Worm (Caenorhabditis elegans) whole organism, early embryonic: ENCODE measurements around the gene F56D6.13.

Experiments
- B0310.2 ChIP-seq: sonication (generic microtip); optimal IDR thresholded peaks from 2 replicates; lab custom pipeline; 2016; ENCODE audit warnings: mild to moderate bottlenecking, missing genetic modification characterization, missing compliant biosample characterization
- F13C5.2 ChIP-seq: sonication (generic microtip); optimal IDR thresholded peaks from 2 replicates; lab custom pipeline; 2017; ENCODE audit warnings: mild to moderate bottlenecking, missing genetic modification characterization, inconsistent platforms, missing compliant biosample characterization
- aly-1 ChIP-seq: sonication (generic microtip); optimal IDR thresholded peaks from 2 replicates; lab custom pipeline; 2016; ENCODE audit warnings: missing genetic modification characterization, missing compliant biosample characterization
- ama-1 ChIP-seq: fragments of 150-350 bp; optimal IDR thresholded peaks from 2 replicates; lab custom pipeline; 2014
- ceh-13 ChIP-seq: fragments of 200-800 bp; sonication (Bioruptor generic); optimal IDR thresholded peaks from 2 replicates; lab custom pipeline; 2018; ENCODE audit warnings: mild to moderate bottlenecking, missing genetic modification characterization, missing compliant biosample characterization
- ceh-36 ChIP-seq: sonication (generic microtip); optimal IDR thresholded peaks from 2 replicates; lab custom pipeline; 2016; ENCODE audit warnings: missing genetic modification characterization, inconsistent platforms, missing compliant biosample characterization
- ets-7 ChIP-seq: sonication (generic microtip); optimal IDR thresholded peaks from 2 replicates; lab custom pipeline; 2016; ENCODE audit warnings: missing genotype, missing genetic modification characterization, missing compliant biosample characterization
- flt-1 ChIP-seq: fragments of 200-800 bp; sonication (Bioruptor generic); IDR thresholded peaks from 2 replicates; pipeline ENCODE4 v1.3.6; 2022; ENCODE audit warnings: missing genetic modification characterization, missing compliant biosample characterization
- hmbx-1 ChIP-seq: sonication (generic microtip); optimal IDR thresholded peaks from 2 replicates; lab custom pipeline; 2016; ENCODE audit warnings: mild to moderate bottlenecking, missing genetic modification characterization, missing compliant biosample characterization
- hmg-4 ChIP-seq: fragments of 200-800 bp; sonication (Bioruptor generic); optimal IDR thresholded peaks from 2 replicates; lab custom pipeline; 2018; ENCODE audit warnings: mild to moderate bottlenecking, missing genetic modification characterization, missing compliant biosample characterization
- hnd-1 ChIP-seq: sonication (generic microtip); optimal IDR thresholded peaks from 2 replicates; lab custom pipeline; 2016; ENCODE audit warnings: missing genetic modification characterization, missing compliant biosample characterization
- pes-1 ChIP-seq: fragments of 200-800 bp; sonication (Bioruptor generic); IDR thresholded peaks from 2 replicates; pipeline ENCODE4 v1.3.6; 2022; ENCODE audit warnings: missing genetic modification reagents, missing genetic modification characterization, missing compliant biosample characterization
- scrt-1 ChIP-seq: fragments of 200-800 bp; sonication (Bioruptor generic); IDR thresholded peaks from 2 replicates; pipeline ENCODE4 v1.3.6; 2022; ENCODE audit warnings: missing genetic modification characterization, missing compliant biosample characterization
- sea-1 ChIP-seq: fragments of 200-800 bp; sonication (Bioruptor generic); conservative IDR thresholded peaks from 2 replicates; pipeline ENCODE4 v1.3.6; 2022; ENCODE audit warnings: missing genetic modification characterization, missing compliant biosample characterization
- tbx-11 ChIP-seq: fragments of 200-800 bp; sonication (Bioruptor generic); IDR thresholded peaks from 2 replicates; pipeline ENCODE4 v1.3.6; 2022; ENCODE audit warnings: missing genetic modification characterization, missing compliant biosample characterization
- tbx-37 ChIP-seq: fragments of 200-800 bp; sonication (Bioruptor generic); conservative IDR thresholded peaks from 2 replicates; pipeline ENCODE4 v1.3.6; 2022; ENCODE audit warnings: missing genetic modification reagents, missing genetic modification characterization, missing compliant biosample characterization
- tra-4 ChIP-seq: sonication (generic microtip); optimal IDR thresholded peaks from 2 replicates; lab custom pipeline; 2017; ENCODE audit warnings: missing genetic modification characterization, missing compliant biosample characterization

The F56D6.13 gene

ce11 chrIV:3909114-3909513, at the start of gene F56D6.13:
TSS of gene F56D6.13 (plus strand) at chrIV:3909414.
- TF ChIP-seq ceh-36 (tag; lab: Kevin White, UChicago) (no peak), B0310.2 (no peak), hnd-1 (tag; lab: Kevin White, UChicago) (no peak), pes-1 (GFP tag; lab: Robert Waterston, UW) (no peak), hmg-4 (GFP tag; lab: Kevin White, UChicago) (no peak), sea-1 (GFP tag; lab: Robert Waterston, UW) (no peak)

DNA sequence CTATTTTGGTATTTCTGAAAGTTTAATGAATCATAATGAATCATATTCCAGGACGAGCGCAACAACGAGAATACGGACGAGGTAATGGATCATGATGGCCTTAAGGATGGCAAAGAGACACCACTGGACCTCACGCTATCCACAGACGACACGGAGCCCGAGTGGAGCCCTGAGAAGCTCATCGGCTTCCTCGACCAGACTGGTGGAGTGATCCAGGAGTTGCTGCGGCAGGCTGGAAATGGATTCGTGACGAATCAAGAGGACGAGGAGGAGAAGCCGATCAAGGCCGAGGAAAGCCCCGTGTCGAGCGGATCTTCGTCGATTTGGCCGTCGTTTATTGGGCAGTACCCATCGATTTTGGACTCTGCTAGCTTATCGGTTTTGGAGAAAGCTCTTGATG, 49.7 kb upstream of the F56D6.13 start:
- TF ChIP-seq tbx-11 (GFP tag; lab: Robert Waterston, UW) (no peak), hnd-1 (tag; lab: Kevin White, UChicago) (no peak), hmg-4 (GFP tag; lab: Kevin White, UChicago) (no peak), tra-4 (tag; lab: Kevin White, UChicago) (no peak), ceh-13 (GFP tag; lab: Kevin White, UChicago) (no peak), tbx-37 (GFP tag; lab: Robert Waterston, UW) (no peak), aly-1 (no peak), F13C5.2 (no peak), sea-1 (GFP tag; lab: Robert Waterston, UW) (no peak), pes-1 (GFP tag; lab: Robert Waterston, UW) (no peak), ama-1 (lab: Kevin White, UChicago) (no peak), scrt-1 (GFP tag; lab: Robert Waterston, UW) (no peak), hmbx-1 (tag; lab: Kevin White, UChicago) (no peak), ceh-36 (tag; lab: Kevin White, UChicago) (no peak), flt-1 (GFP tag; lab: Robert Waterston, UW) (no peak)

ce11 chrIV:3860419-3860818, 48.8 kb upstream of the F56D6.13 start:
- TF ChIP-seq ama-1 (lab: Kevin White, UChicago) (no peak), tbx-11 (GFP tag; lab: Robert Waterston, UW) (no peak), ceh-13 (GFP tag; lab: Kevin White, UChicago) (no peak), hmg-4 (GFP tag; lab: Kevin White, UChicago) (no peak), hnd-1 (tag; lab: Kevin White, UChicago) (no peak), pes-1 (GFP tag; lab: Robert Waterston, UW) (no peak), hmbx-1 (tag; lab: Kevin White, UChicago) (no peak), tbx-37 (GFP tag; lab: Robert Waterston, UW) (no peak), flt-1 (GFP tag; lab: Robert Waterston, UW) (no peak), ceh-36 (tag; lab: Kevin White, UChicago) (no peak), B0310.2 (no peak), ets-7 (tag; lab: Kevin White, UChicago) (no peak), F13C5.2 (no peak), sea-1 (GFP tag; lab: Robert Waterston, UW) (no peak), aly-1 (no peak), tra-4 (tag; lab: Kevin White, UChicago) (no peak), scrt-1 (GFP tag; lab: Robert Waterston, UW) (no peak)

DNA sequence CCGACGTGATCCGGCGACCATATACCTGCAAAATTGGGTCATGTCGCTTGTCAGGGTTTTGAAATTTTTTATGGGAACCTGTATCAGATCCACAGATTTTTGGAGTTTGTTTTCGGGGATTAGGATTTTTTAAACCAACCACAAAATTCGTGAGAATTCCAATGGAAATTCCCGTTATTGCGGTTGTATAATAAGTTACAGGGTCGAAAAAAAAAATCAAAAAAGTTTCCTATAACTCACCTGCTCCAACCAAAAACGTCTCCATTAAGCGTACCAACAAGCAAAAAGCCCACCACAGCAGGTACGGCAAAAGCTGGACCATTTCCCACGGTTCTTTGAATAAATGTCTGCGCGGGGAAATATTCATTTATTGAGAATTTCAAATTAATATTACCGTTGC, 46.3 kb upstream of the F56D6.13 start:
- no peak for TF ChIP-seq sea-1 (GFP tag; lab: Robert Waterston, UW)
- no peak for TF ChIP-seq pes-1 (GFP tag; lab: Robert Waterston, UW)
- TF ChIP-seq ets-7 (tag; lab: Kevin White, UChicago): no peak
- TF ChIP-seq tbx-37 (GFP tag; lab: Robert Waterston, UW): no peak
- no peak for TF ChIP-seq scrt-1 (GFP tag; lab: Robert Waterston, UW)
- TF ChIP-seq B0310.2: no peak

- TF ChIP-seq sea-1 (GFP tag; lab: Robert Waterston, UW) (no peak), tbx-11 (GFP tag; lab: Robert Waterston, UW) (no peak), B0310.2 (no peak), hmg-4 (GFP tag; lab: Kevin White, UChicago) (no peak), pes-1 (GFP tag; lab: Robert Waterston, UW) (no peak), F13C5.2 (no peak), ceh-13 (GFP tag; lab: Kevin White, UChicago) (no peak), ama-1 (lab: Kevin White, UChicago) (no peak), scrt-1 (GFP tag; lab: Robert Waterston, UW) (no peak), aly-1 (no peak)
Measured at ce11 chrIV:3864944-3865343, 44.3 kb upstream of the F56D6.13 start, which contains the start of gene aat-8. TSS of gene aat-8 (minus strand) at chrIV:3865044.

- TF ChIP-seq F13C5.2: no peak
- no peak for TF ChIP-seq tbx-11 (GFP tag; lab: Robert Waterston, UW)
- no peak for TF ChIP-seq tbx-37 (GFP tag; lab: Robert Waterston, UW)
- TF ChIP-seq hmg-4 (GFP tag; lab: Kevin White, UChicago): no peak
- no peak for TF ChIP-seq flt-1 (GFP tag; lab: Robert Waterston, UW)
- TF ChIP-seq sea-1 (GFP tag; lab: Robert Waterston, UW): no peak
- TF ChIP-seq ceh-36 (tag; lab: Kevin White, UChicago): no peak
- TF ChIP-seq B0310.2: no peak
- no peak for TF ChIP-seq ets-7 (tag; lab: Kevin White, UChicago)
- TF ChIP-seq aly-1: no peak
- no peak for TF ChIP-seq tra-4 (tag; lab: Kevin White, UChicago)
- TF ChIP-seq scrt-1 (GFP tag; lab: Robert Waterston, UW): no peak
- no peak for TF ChIP-seq ceh-13 (GFP tag; lab: Kevin White, UChicago)
- TF ChIP-seq hmbx-1 (tag; lab: Kevin White, UChicago): no peak
- TF ChIP-seq ama-1 (lab: Kevin White, UChicago): no peak
Measured at ce11 chrIV:3866018-3866417, 43.2 kb upstream of the F56D6.13 start.

DNA sequence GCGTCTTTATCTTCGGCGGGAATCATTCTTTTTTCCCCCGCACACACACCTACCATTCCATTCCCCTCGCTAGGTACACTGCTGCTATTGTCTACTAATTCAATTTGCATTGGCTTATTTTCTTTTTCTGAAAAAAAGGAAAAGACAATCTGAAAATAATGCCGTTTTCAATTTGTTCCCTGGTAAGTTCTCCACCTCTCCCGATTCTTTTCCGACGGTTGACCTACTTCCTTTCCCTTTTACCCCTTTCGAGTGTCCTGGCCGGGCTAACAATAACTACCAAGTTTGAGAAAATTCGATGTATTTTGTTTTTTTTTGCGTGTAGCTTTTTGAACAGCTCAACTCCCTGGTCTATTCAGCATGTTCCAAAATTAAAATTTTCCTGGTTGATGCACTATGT, 42.0 kb upstream of the F56D6.13 start, which contains the start of gene F37C4.4:
Gene F37C4.4, plus strand, starts transcription at position 58 of the 400 bp plus-strand sequence.
- TF ChIP-seq scrt-1 (GFP tag; lab: Robert Waterston, UW): no peak
- no peak for TF ChIP-seq B0310.2
- TF ChIP-seq hmg-4 (GFP tag; lab: Kevin White, UChicago): no peak
- TF ChIP-seq flt-1 (GFP tag; lab: Robert Waterston, UW): no peak
- TF ChIP-seq ceh-36 (tag; lab: Kevin White, UChicago): no peak
- no peak for TF ChIP-seq tbx-37 (GFP tag; lab: Robert Waterston, UW)
- TF ChIP-seq ceh-13 (GFP tag; lab: Kevin White, UChicago): no peak
- TF ChIP-seq sea-1 (GFP tag; lab: Robert Waterston, UW): no peak
- TF ChIP-seq F13C5.2: no peak
- no peak for TF ChIP-seq hmbx-1 (tag; lab: Kevin White, UChicago)
- no peak for TF ChIP-seq ets-7 (tag; lab: Kevin White, UChicago)
- TF ChIP-seq tra-4 (tag; lab: Kevin White, UChicago): no peak
- no peak for TF ChIP-seq hnd-1 (tag; lab: Kevin White, UChicago)
- TF ChIP-seq ama-1 (lab: Kevin White, UChicago): no peak
- no peak for TF ChIP-seq tbx-11 (GFP tag; lab: Robert Waterston, UW)
- TF ChIP-seq pes-1 (GFP tag; lab: Robert Waterston, UW): no peak
- no peak for TF ChIP-seq aly-1
